Fruit fly (Drosophila melanogaster): ENCODE data around the gene CG13056.

- TF ChIP-seq CTCF (optimal IDR thresholded peaks at IDR 0.05) = no peak
- no peak for TF ChIP-seq CG8478 (optimal IDR thresholded peaks at IDR 0.05)
These were observed 41.4 kb upstream of the CG13056 start for dm6 chr3L:16291678-16292077.
